Worm (Caenorhabditis elegans): ENCODE data around the gene F56F10.1.

DNA sequence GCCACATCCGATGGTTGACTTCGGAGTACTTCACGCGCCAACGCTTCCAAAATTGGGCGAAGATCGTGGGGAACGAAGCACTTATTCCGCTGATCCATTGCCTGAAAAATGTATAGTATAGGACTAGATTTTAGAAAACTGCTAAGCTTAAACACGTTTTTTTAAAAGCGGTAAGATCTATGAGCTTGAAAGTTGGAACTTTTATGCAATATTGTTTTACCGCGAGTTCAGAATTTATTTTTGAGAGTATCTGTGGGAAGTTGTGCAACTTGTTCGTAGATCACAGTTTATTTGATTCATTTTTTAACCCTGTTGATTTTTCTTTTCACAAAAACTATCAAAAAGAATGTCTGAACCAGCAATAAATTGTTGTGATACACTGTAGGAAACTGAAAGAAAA is 31.0 kb upstream of the F56F10.1 start, which contains the start of gene F39H12.3:
- TF ChIP-seq dao-5 (tag; optimal IDR thresholded peaks at IDR 0.05) (no peak), him-1 (tag; optimal IDR thresholded peaks at IDR 0.05) (no peak), W03F9.2 (tag; optimal IDR thresholded peaks at IDR 0.05) (no peak)
